Fruit fly (Drosophila melanogaster) whole organism, prepupa: Measurements from ENCODE around the gene pod1.

Experiments used
- CG10669 ChIP-seq: fragments of 200-800 bp; sonication (Bioruptor generic); optimal IDR thresholded peaks from 3 replicates; lab custom pipeline; 2018; ENCODE audit warnings: missing biosample characterization, mild to moderate bottlenecking, missing genetic modification characterization, moderate library complexity
- Ets96B ChIP-seq: fragments of 200-800 bp; optimal IDR thresholded peaks from 2 replicates; lab custom pipeline; 2019; ENCODE audit warnings: missing biosample characterization, mild to moderate bottlenecking, missing genetic modification characterization, moderate library complexity
- OdsH ChIP-seq: fragments of 200-800 bp; sonication (Bioruptor generic); optimal IDR thresholded peaks from 3 replicates; lab custom pipeline; 2016; ENCODE audit warnings: missing biosample characterization, missing genetic modification characterization
- salr ChIP-seq, 2 experiments: fragments of 200-800 bp; sonication (Bioruptor generic); optimal IDR thresholded peaks; 3 replicates each; lab custom pipeline; 2016 to 2018; ENCODE audit warnings: missing biosample characterization in 2 of 2, missing genetic modification characterization in 2 of 2, mild to moderate bottlenecking in 1 of 2
- ss ChIP-seq, 2 experiments: fragments of 200-800 bp; sonication (Bioruptor generic); optimal IDR thresholded peaks; 2 replicates in 1 of 2; 3 replicates in 1 of 2; lab custom pipeline; 2017 to 2018; ENCODE audit warnings: mild to moderate bottlenecking in 2 of 2, missing biosample characterization in 2 of 2, missing genetic modification characterization in 2 of 2, moderate library complexity in 1 of 2

DNA sequence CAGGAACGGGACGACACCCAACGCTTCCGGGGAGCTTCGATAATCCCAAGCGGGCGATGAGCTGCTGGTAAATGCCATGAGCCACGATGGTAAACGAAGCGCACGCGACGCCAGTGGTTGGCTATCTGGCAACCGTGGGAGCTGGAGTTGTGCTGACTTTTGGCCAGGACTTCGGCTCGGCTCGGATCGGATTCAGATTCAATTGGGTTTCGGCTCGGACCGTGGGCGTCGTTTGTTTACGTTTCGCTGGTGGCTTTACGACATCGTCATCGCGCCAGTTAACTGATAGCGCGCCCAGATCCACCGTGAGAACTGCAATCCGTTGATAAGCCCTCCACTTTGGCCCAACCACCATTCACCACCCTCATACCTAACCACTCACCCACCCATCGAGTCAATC lies 29.1 kb downstream of the pod1 start, which contains the start of gene mAChR-C:
- TF ChIP-seq Ets96B (tag; lab: Kevin White, UChicago) (no peak), salr (GFP tag; optimal IDR thresholded peaks at IDR 0.05; lab: Kevin White, UChicago) (no peak), OdsH (GFP tag; lab: Kevin White, UChicago) (no peak), CG10669 (GFP tag; lab: Kevin White, UChicago) (no peak), ss (GFP tag; optimal IDR thresholded peaks at IDR 0.05; lab: Kevin White, UChicago) (no peak)
